Worm (Caenorhabditis elegans) whole organism, L1 larva: Measurements from ENCODE around the gene F56F10.2.

Experiments used
- C04F5.9 ChIP-seq: sonication (generic microtip); optimal IDR thresholded peaks from 2 replicates; lab custom pipeline; 2016; ENCODE audit warnings: missing genetic modification characterization, missing compliant biosample characterization
- Y116A8C.19 ChIP-seq: sonication (generic microtip); optimal IDR thresholded peaks from 2 replicates; lab custom pipeline; 2016; ENCODE audit warnings: missing compliant biosample characterization, missing genetic modification characterization, borderline replicate concordance
- aha-1 ChIP-seq: fragments of 150-350 bp; optimal IDR thresholded peaks from 2 replicates; lab custom pipeline; 2014; ENCODE audit warnings: missing biosample characterization, missing genetic modification characterization
- aly-2 ChIP-seq: fragments of 150-350 bp; optimal IDR thresholded peaks from 2 replicates; lab custom pipeline; 2014; ENCODE audit warnings: missing biosample characterization, missing genetic modification characterization
- blmp-1 ChIP-seq: fragments of 150-350 bp; optimal IDR thresholded peaks from 2 replicates; lab custom pipeline; 2014; ENCODE audit warnings: missing biosample characterization, missing genetic modification characterization
- ceh-63 ChIP-seq: fragments of 200-800 bp; sonication (Bioruptor generic); optimal IDR thresholded peaks from 2 replicates; lab custom pipeline; 2018; ENCODE audit warnings: mild to moderate bottlenecking, missing genetic modification characterization, missing compliant biosample characterization
- ceh-82 ChIP-seq, 3 experiments: fragments of 150-350 bp in 1 of 3; sonication (generic microtip) in 2 of 3; optimal IDR thresholded peaks; 2 replicates each; lab custom pipeline; 2014 to 2017; ENCODE audit warnings: missing biosample characterization in 3 of 3, missing genetic modification characterization in 3 of 3
- dsc-1 ChIP-seq: sonication (generic microtip); optimal IDR thresholded peaks from 2 replicates; lab custom pipeline; 2016; ENCODE audit warnings: mild to moderate bottlenecking, missing genetic modification characterization, missing compliant biosample characterization
- efl-1 ChIP-seq, 4 experiments: fragments of 150-350 bp; optimal IDR thresholded peaks in 3 of 4; peaks in 1 of 4; 1 replicate in 1 of 4; 2 replicates in 3 of 4; lab custom pipeline; 2014; ENCODE audit warnings: missing biosample characterization in 2 of 4, missing genetic modification characterization in 2 of 4, missing genetic modification reagents in 2 of 4
- efl-3 ChIP-seq: fragments of 200-800 bp; sonication (Bioruptor generic); optimal IDR thresholded peaks from 2 replicates; lab custom pipeline; 2018; ENCODE audit warnings: mild to moderate bottlenecking, missing genetic modification characterization, missing compliant biosample characterization
- egl-13 ChIP-seq: sonication (generic microtip); optimal IDR thresholded peaks from 2 replicates; lab custom pipeline; 2016; ENCODE audit warnings: missing genotype, missing genetic modification reagents, missing genetic modification characterization, missing compliant biosample characterization
- fkh-10 ChIP-seq: sonication (generic microtip); optimal IDR thresholded peaks from 2 replicates; lab custom pipeline; 2017; ENCODE audit warnings: missing biosample characterization, missing genetic modification reagents, missing genetic modification characterization
- fkh-8 ChIP-seq: sonication (generic microtip); optimal IDR thresholded peaks from 2 replicates; lab custom pipeline; 2016; ENCODE audit warnings: mild to moderate bottlenecking, missing genetic modification characterization, missing compliant biosample characterization
- irx-1 ChIP-seq: sonication (generic microtip); optimal IDR thresholded peaks from 2 replicates; lab custom pipeline; 2016; ENCODE audit warnings: missing genetic modification characterization, missing compliant biosample characterization
- isw-1 ChIP-seq: fragments of 200-800 bp; sonication (Bioruptor generic); IDR thresholded peaks from 2 replicates; pipeline ENCODE4 v1.3.6; 2022; ENCODE audit warnings: missing genetic modification characterization, missing compliant biosample characterization
- lin-14 ChIP-seq: fragments of 200-800 bp; sonication (Bioruptor generic); optimal IDR thresholded peaks from 2 replicates; lab custom pipeline; 2018; ENCODE audit warnings: mild to moderate bottlenecking, missing genetic modification characterization, moderate library complexity, missing compliant biosample characterization
- lin-35 ChIP-seq, 2 experiments: fragments of 150-350 bp; optimal IDR thresholded peaks; 2 replicates each; lab custom pipeline; 2014; ENCODE audit warnings: missing biosample characterization in 2 of 2, missing genetic modification characterization in 2 of 2, missing genetic modification reagents in 2 of 2
- lir-3 ChIP-seq: sonication (generic microtip); optimal IDR thresholded peaks from 2 replicates; lab custom pipeline; 2016; ENCODE audit warnings: mild to moderate bottlenecking, missing genetic modification characterization, moderate library complexity, missing compliant biosample characterization; ENCODE audit not compliant: poor library complexity
- lsy-2 ChIP-seq, 2 experiments: fragments of 150-350 bp; optimal IDR thresholded peaks; 2 replicates each; lab custom pipeline; 2014; ENCODE audit warnings: missing biosample characterization in 2 of 2, missing genetic modification characterization in 2 of 2
- mep-1 ChIP-seq: fragments of 150-350 bp; optimal IDR thresholded peaks from 2 replicates; lab custom pipeline; 2014; ENCODE audit warnings: missing biosample characterization, missing genetic modification characterization
- nhr-11 ChIP-seq: fragments of 150-350 bp; optimal IDR thresholded peaks from 2 replicates; lab custom pipeline; 2014; ENCODE audit warnings: missing biosample characterization, missing genetic modification characterization
- nhr-12 ChIP-seq: sonication (generic microtip); optimal IDR thresholded peaks from 2 replicates; lab custom pipeline; 2017; ENCODE audit warnings: missing biosample characterization, missing genetic modification characterization
- nhr-20 ChIP-seq: sonication (generic microtip); optimal IDR thresholded peaks from 2 replicates; lab custom pipeline; 2016; ENCODE audit warnings: mild to moderate bottlenecking, missing genetic modification characterization, missing compliant biosample characterization
- nhr-237 ChIP-seq: fragments of 150-350 bp; optimal IDR thresholded peaks from 2 replicates; lab custom pipeline; 2014; ENCODE audit warnings: missing biosample characterization, missing genetic modification characterization
- nhr-28 ChIP-seq: fragments of 150-350 bp; optimal IDR thresholded peaks from 2 replicates; lab custom pipeline; 2014; ENCODE audit warnings: missing biosample characterization, missing genetic modification characterization
- nhr-47 ChIP-seq: sonication (generic microtip); optimal IDR thresholded peaks from 2 replicates; lab custom pipeline; 2016; ENCODE audit warnings: mild to moderate bottlenecking, missing genetic modification characterization, moderate library complexity, missing compliant biosample characterization
- nhr-71 ChIP-seq: sonication (generic microtip); optimal IDR thresholded peaks from 2 replicates; lab custom pipeline; 2016; ENCODE audit warnings: mild to moderate bottlenecking, missing genetic modification characterization, moderate library complexity, missing compliant biosample characterization
- nhr-77 ChIP-seq: fragments of 150-350 bp; optimal IDR thresholded peaks from 2 replicates; lab custom pipeline; 2014; ENCODE audit warnings: missing biosample characterization, missing genetic modification characterization
- nhr-85 ChIP-seq: sonication (generic microtip); peaks from one replicate; lab custom pipeline; 2016; ENCODE audit warnings: missing genetic modification characterization, inconsistent platforms, missing compliant biosample characterization
- pag-3 ChIP-seq: sonication (generic microtip); optimal IDR thresholded peaks from 2 replicates; lab custom pipeline; 2017; ENCODE audit warnings: missing genetic modification characterization, mild to moderate bottlenecking, missing compliant biosample characterization, antibody characterized with exemption, borderline replicate concordance; ENCODE audit not compliant: insufficient read depth
- pax-3 ChIP-seq: fragments of 200-800 bp; sonication (Bioruptor generic); optimal IDR thresholded peaks from 2 replicates; lab custom pipeline; 2018; ENCODE audit warnings: mild to moderate bottlenecking, missing genetic modification characterization, moderate library complexity, missing compliant biosample characterization
- skn-1 ChIP-seq: fragments of 150-350 bp; optimal IDR thresholded peaks from 2 replicates; lab custom pipeline; 2014; ENCODE audit warnings: missing biosample characterization, missing genetic modification characterization
- snpc-4 ChIP-seq: fragments of 150-350 bp; optimal IDR thresholded peaks from 2 replicates; lab custom pipeline; 2014; ENCODE audit warnings: missing biosample characterization, missing genetic modification characterization
- snu-23 ChIP-seq: sonication (generic microtip); optimal IDR thresholded peaks from 2 replicates; lab custom pipeline; 2016; ENCODE audit warnings: missing genetic modification characterization, missing compliant biosample characterization
- sox-4 ChIP-seq: sonication (generic microtip); optimal IDR thresholded peaks from 2 replicates; lab custom pipeline; 2016; ENCODE audit warnings: missing genetic modification characterization, missing compliant biosample characterization
- sptf-1 ChIP-seq: fragments of 150-350 bp; optimal IDR thresholded peaks from 2 replicates; lab custom pipeline; 2014; ENCODE audit warnings: missing biosample characterization, missing genetic modification characterization
- swsn-7 ChIP-seq: sonication (generic microtip); optimal IDR thresholded peaks from 2 replicates; lab custom pipeline; 2016; ENCODE audit warnings: missing genetic modification characterization, missing compliant biosample characterization
- unc-62 ChIP-seq: fragments of 150-350 bp; optimal IDR thresholded peaks from 2 replicates; lab custom pipeline; 2014; ENCODE audit warnings: missing biosample characterization, missing genetic modification reagents, missing genetic modification characterization
- unc-86 ChIP-seq: sonication (generic microtip); optimal IDR thresholded peaks from 2 replicates; lab custom pipeline; 2016; ENCODE audit warnings: missing genetic modification characterization, missing compliant biosample characterization
- vab-15 ChIP-seq: sonication (generic microtip); optimal IDR thresholded peaks from 2 replicates; lab custom pipeline; 2017; ENCODE audit warnings: missing genotype, mild to moderate bottlenecking, missing genetic modification characterization, missing compliant biosample characterization

The F56F10.2 gene

ce11 chrX:897948-898347, 38.5 kb downstream of the F56F10.2 start, which contains the start of gene mab-7:
mab-7 (minus strand) TSS chrX:898048.
- TF ChIP-seq snpc-4 (no peak), nhr-85 (tag; lab: Kevin White, UChicago) (no peak), nhr-20 (no peak), nhr-237 (tag; lab: Kevin White, UChicago) (no peak), mep-1 (tag; lab: Kevin White, UChicago) (no peak), irx-1 (tag; lab: Kevin White, UChicago) (no peak), lir-3 (tag; lab: Kevin White, UChicago) (no peak), pag-3 (tag; lab: Kevin White, UChicago) (no peak), efl-3 (GFP tag; lab: Kevin White, UChicago) (no peak)

ce11 chrX:902512-902911, 43.1 kb downstream of the F56F10.2 start, which contains the start of gene ZC13.10:
ZC13.10 (minus strand) TSS chrX:902612.
- no peak for TF ChIP-seq efl-1 (optimal IDR thresholded peaks at IDR 0.05; lab: Kevin White, UChicago)
- no peak for TF ChIP-seq efl-1 (GFP tag; optimal IDR thresholded peaks at IDR 0.05 in 1 of 2; lab: Kevin White, UChicago)
- TF ChIP-seq skn-1 (tag; lab: Kevin White, UChicago) = no peak
- TF ChIP-seq blmp-1 (tag; lab: Kevin White, UChicago) = no peak
- TF ChIP-seq efl-3 (GFP tag; lab: Kevin White, UChicago) = no peak
- TF ChIP-seq unc-62 (GFP tag; lab: Kevin White, UChicago) = no peak
- TF ChIP-seq nhr-85 (tag; lab: Kevin White, UChicago) = no peak
- TF ChIP-seq vab-15 = no peak
- TF ChIP-seq snu-23 = no peak

- TF ChIP-seq C04F5.9 (tag; lab: Kevin White, UChicago) (no peak), vab-15 (no peak), efl-1 (optimal IDR thresholded peaks at IDR 0.05; lab: Kevin White, UChicago) (no peak), efl-1 (GFP tag; optimal IDR thresholded peaks at IDR 0.05 in 1 of 2; lab: Kevin White, UChicago) (peak in 1 of 2 experiments; percentile 43), nhr-12 (tag; lab: Kevin White, UChicago) (no peak), nhr-77 (tag; lab: Kevin White, UChicago) (no peak), aly-2 (no peak), sptf-1 (tag; lab: Kevin White, UChicago) (no peak), swsn-7 (peak; percentile 45), lin-35 (GFP tag; optimal IDR thresholded peaks at IDR 0.05; lab: Kevin White, UChicago) (peak in 1 of 2 experiments; percentile 2), Y116A8C.19 (tag; lab: Kevin White, UChicago) (no peak), lin-14 (GFP tag; lab: Kevin White, UChicago) (peak; percentile 79), fkh-8 (tag; lab: Kevin White, UChicago) (peak; percentile 78), nhr-28 (tag; lab: Kevin White, UChicago) (no peak), aha-1 (tag; lab: Kevin White, UChicago) (no peak), nhr-11 (tag; lab: Kevin White, UChicago) (no peak), lsy-2 (tag; optimal IDR thresholded peaks at IDR 0.05; lab: Kevin White, UChicago) (peak in 1 of 2 experiments; percentile 24), egl-13 (tag; lab: Kevin White, UChicago) (peak; percentile 76), isw-1 (GFP tag; lab: Robert Waterston, UW) (0 out of 2 replicates have a peak, but pooled peaks have one; percentile 14), nhr-71 (tag; lab: Kevin White, UChicago) (peak; percentile 53), skn-1 (tag; lab: Kevin White, UChicago) (peak; percentile 9), fkh-10 (GFP tag; lab: Kevin White, UChicago) (peak; percentile 6), sox-4 (tag; lab: Kevin White, UChicago) (no peak), ceh-63 (GFP tag; lab: Kevin White, UChicago) (peak; percentile 49), pax-3 (tag; lab: Kevin White, UChicago) (peak; percentile 27), dsc-1 (tag; lab: Kevin White, UChicago) (peak; percentile 43), unc-86 (tag; lab: Kevin White, UChicago) (peak; percentile 58), ceh-82 (tag; optimal IDR thresholded peaks at IDR 0.05; lab: Kevin White, UChicago) (peak in 1 of 3 experiments; percentile 28), nhr-47 (tag; lab: Kevin White, UChicago) (peak; percentile 64), snu-23 (peak; percentile 34)
Observed at ce11 chrX:910337-910736, 50.9 kb downstream of the F56F10.2 start.
